Worm (Caenorhabditis elegans) whole organism, L1 larva: ENCODE results near the gene knl-1.

Experiments
- ceh-82 ChIP-seq, 3 experiments: fragments of 150-350 bp in 1 of 3; sonication (generic microtip) in 2 of 3; optimal IDR thresholded peaks; 2 replicates each; lab custom pipeline; 2014 to 2017; ENCODE audit warnings: missing biosample characterization in 3 of 3, missing genetic modification characterization in 3 of 3
- efl-1 ChIP-seq, 4 experiments: fragments of 150-350 bp; optimal IDR thresholded peaks in 3 of 4; peaks in 1 of 4; 1 replicate in 1 of 4; 2 replicates in 3 of 4; lab custom pipeline; 2014; ENCODE audit warnings: missing biosample characterization in 2 of 4, missing genetic modification characterization in 2 of 4, missing genetic modification reagents in 2 of 4
- nhr-76 ChIP-seq: sonication (generic microtip); optimal IDR thresholded peaks from 2 replicates; lab custom pipeline; 2017; ENCODE audit warnings: missing biosample characterization, missing genetic modification characterization
- pax-3 ChIP-seq: fragments of 200-800 bp; sonication (Bioruptor generic); optimal IDR thresholded peaks from 2 replicates; lab custom pipeline; 2018; ENCODE audit warnings: mild to moderate bottlenecking, missing genetic modification characterization, moderate library complexity, missing compliant biosample characterization
- unc-30 ChIP-seq: sonication (generic microtip); optimal IDR thresholded peaks from 2 replicates; lab custom pipeline; 2017; ENCODE audit warnings: missing biosample characterization, missing genetic modification characterization
- ztf-11 ChIP-seq, 2 experiments: sonication (generic microtip); optimal IDR thresholded peaks; 2 replicates each; lab custom pipeline; 2016 to 2017; ENCODE audit warnings: missing genetic modification characterization in 2 of 2, missing biosample characterization in 1 of 2, missing compliant biosample characterization in 1 of 2
- ztf-4 ChIP-seq: fragments of 150-350 bp; optimal IDR thresholded peaks from 2 replicates; lab custom pipeline; 2014; ENCODE audit warnings: missing biosample characterization, missing genetic modification characterization

ce11 chrIII:8254938-8255337 is 4.5 kb downstream of the knl-1 start, which contains the start of gene F09G8.5:
- TF ChIP-seq efl-1 (optimal IDR thresholded peaks at IDR 0.05; lab: Kevin White, UChicago) (no peak), efl-1 (GFP tag; optimal IDR thresholded peaks at IDR 0.05 in 1 of 2; lab: Kevin White, UChicago) (no peak), nhr-76 (no peak), unc-30 (tag; lab: Kevin White, UChicago) (no peak), ceh-82 (tag; optimal IDR thresholded peaks at IDR 0.05; lab: Kevin White, UChicago) (no peak), pax-3 (tag; lab: Kevin White, UChicago) (no peak), ztf-4 (tag; lab: Kevin White, UChicago) (no peak), ztf-11 (tag; optimal IDR thresholded peaks at IDR 0.05; lab: Kevin White, UChicago) (no peak)
